Fruit fly (Drosophila melanogaster) S2 (cell line): Measurements from ENCODE around the gene modSP.

Source experiments
- CG8478 ChIP-seq: fragments of >200 bp; optimal IDR thresholded peaks from 2 replicates; lab custom pipeline; 2018
- CTCF ChIP-seq, 2 experiments: fragments of >200 bp; optimal IDR thresholded peaks; 2 replicates each; lab custom pipeline; 2018

DNA sequence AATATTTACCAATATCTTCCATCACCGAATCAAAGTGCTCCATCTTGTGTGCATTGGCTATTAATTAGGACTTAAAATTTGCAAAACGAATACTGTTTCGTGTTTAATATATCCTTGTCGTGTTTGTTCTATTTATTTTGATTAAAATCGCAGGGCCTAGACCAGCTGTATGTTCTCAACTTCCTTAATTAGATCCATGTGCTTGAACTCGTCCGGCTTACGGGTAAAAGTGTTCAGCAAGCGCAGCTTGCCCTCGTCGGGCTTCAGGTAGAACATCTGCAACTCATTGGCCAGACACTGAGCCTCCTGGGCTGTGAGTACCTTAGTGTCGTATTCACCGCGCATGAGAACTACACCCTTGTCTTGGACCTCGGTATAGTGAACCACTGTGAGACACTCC lies 42.2 kb downstream of the modSP start, which contains the start of gene CG12783:
- TF ChIP-seq CTCF (optimal IDR thresholded peaks at IDR 0.05; lab: Kevin White, UChicago) = no peak
- no peak for TF ChIP-seq CG8478
